Worm (Caenorhabditis elegans): ENCODE results near the gene str-236.

Gene str-236

ce11 chrV:1486031-1486430 is 41.9 kb downstream of the str-236 start:
- no peak for TF ChIP-seq hlh-15 (tag; optimal IDR thresholded peaks at IDR 0.05)
- TF ChIP-seq unc-42 (tag; optimal IDR thresholded peaks at IDR 0.05), result peak; percentile 67

- TF ChIP-seq eyg-1 (tag; optimal IDR thresholded peaks at IDR 0.05) (no peak), dve-1 (tag; optimal IDR thresholded peaks at IDR 0.05) (peak; percentile 42)
Measured at ce11 chrV:1481742-1482141, 46.1 kb downstream of the str-236 start, which contains the start of gene C38C3.4. TSS of gene C38C3.4 (plus strand) at chrV:1482042.

- TF ChIP-seq T23F11.4 (GFP tag; optimal IDR thresholded peaks at IDR 0.05), result no peak
- TF ChIP-seq C38D4.7 (GFP tag; optimal IDR thresholded peaks at IDR 0.05), result no peak
- no peak for TF ChIP-seq ceh-45 (GFP tag; IDR thresholded peaks at IDR 0.05)
- TF ChIP-seq ceh-18 (tag; optimal IDR thresholded peaks at IDR 0.05), result peak; percentile 60
Measured at ce11 chrV:1480841-1481240, 47.0 kb downstream of the str-236 start.

ce11 chrV:1476841-1477240 is 51.0 kb downstream of the str-236 start:
- TF ChIP-seq odd-2 (tag; optimal IDR thresholded peaks at IDR 0.05), result no peak
- no peak for TF ChIP-seq unc-42 (tag; optimal IDR thresholded peaks at IDR 0.05)
- no peak for TF ChIP-seq sox-2 (GFP tag; IDR thresholded peaks at IDR 0.05)
- no peak for TF ChIP-seq T23F11.4 (GFP tag; optimal IDR thresholded peaks at IDR 0.05)
- no peak for TF ChIP-seq ceh-19 (GFP tag; optimal IDR thresholded peaks at IDR 0.05)
- no peak for TF ChIP-seq ceh-18 (tag; optimal IDR thresholded peaks at IDR 0.05)
- no peak for TF ChIP-seq ceh-9 (tag; optimal IDR thresholded peaks at IDR 0.05)
- no peak for TF ChIP-seq Y22D7AL.16 (tag; optimal IDR thresholded peaks at IDR 0.05)
- TF ChIP-seq tbx-7 (tag; optimal IDR thresholded peaks at IDR 0.05), result no peak
- no peak for TF ChIP-seq rnt-1 (tag; optimal IDR thresholded peaks at IDR 0.05)

Measured in whole organism, late embryonic.